Worm (Caenorhabditis elegans): ENCODE data around the gene dylt-2.

DNA sequence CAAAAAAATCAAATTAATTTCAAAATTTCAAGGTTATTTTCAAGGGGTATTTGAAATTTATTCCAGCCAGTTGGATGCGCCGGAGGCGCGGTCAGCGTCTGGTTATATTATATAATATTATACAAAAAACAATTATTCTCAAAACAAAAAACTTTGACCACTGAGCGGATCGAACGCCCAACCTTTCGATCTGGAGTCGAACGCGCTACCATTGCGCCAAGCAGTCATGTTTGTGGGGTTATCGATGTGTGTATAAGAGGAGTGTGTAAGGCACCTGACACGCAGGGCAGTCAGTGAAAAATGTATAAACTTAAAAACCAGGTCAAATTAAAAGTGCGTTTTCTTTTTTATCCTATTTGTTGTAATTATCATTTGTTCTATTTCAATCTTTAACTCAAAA, 4.1 kb upstream of the dylt-2 start:
- TF ChIP-seq spr-3 (GFP tag; optimal IDR thresholded peaks at IDR 0.05): no peak
- TF ChIP-seq Y75B8A.6 (GFP tag; IDR thresholded peaks at IDR 0.05): no peak
- TF ChIP-seq aly-2 (tag; optimal IDR thresholded peaks at IDR 0.05): no peak
- TF ChIP-seq T20F7.1 (GFP tag; optimal IDR thresholded peaks at IDR 0.05): no peak
- TF ChIP-seq egl-27 (tag; optimal IDR thresholded peaks at IDR 0.05): no peak
- TF ChIP-seq dmd-8 (GFP tag; IDR thresholded peaks at IDR 0.05): peak; percentile 73
- no peak for TF ChIP-seq nhr-10 (tag; optimal IDR thresholded peaks at IDR 0.05)
- TF ChIP-seq unc-39 (tag; optimal IDR thresholded peaks at IDR 0.05): no peak

All from whole organism, L4 larva.